Worm (Caenorhabditis elegans) whole organism, young adult: Measurements from ENCODE around the gene gst-44.

Source experiments
- F52B5.7 ChIP-seq: sonication (generic microtip); optimal IDR thresholded peaks from 2 replicates; lab custom pipeline; 2016; ENCODE audit warnings: mild to moderate bottlenecking, missing genetic modification characterization, missing compliant biosample characterization
- lir-1 ChIP-seq: fragments of 200-800 bp; sonication (Bioruptor generic); conservative IDR thresholded peaks from 2 replicates; pipeline ENCODE4 v1.3.6; 2022; ENCODE audit warnings: missing genetic modification reagents, missing genetic modification characterization, missing compliant biosample characterization
- nfya-1 ChIP-seq: sonication (generic microtip); optimal IDR thresholded peaks from 2 replicates; lab custom pipeline; 2017; ENCODE audit warnings: antibody characterized with exemption, missing compliant biosample characterization, missing genetic modification characterization, borderline replicate concordance; ENCODE audit not compliant: insufficient read depth
- zim-3 ChIP-seq: sonication (generic microtip); optimal IDR thresholded peaks from 2 replicates; lab custom pipeline; 2017; ENCODE audit warnings: mild to moderate bottlenecking, missing genetic modification characterization, moderate library complexity, missing compliant biosample characterization

DNA sequence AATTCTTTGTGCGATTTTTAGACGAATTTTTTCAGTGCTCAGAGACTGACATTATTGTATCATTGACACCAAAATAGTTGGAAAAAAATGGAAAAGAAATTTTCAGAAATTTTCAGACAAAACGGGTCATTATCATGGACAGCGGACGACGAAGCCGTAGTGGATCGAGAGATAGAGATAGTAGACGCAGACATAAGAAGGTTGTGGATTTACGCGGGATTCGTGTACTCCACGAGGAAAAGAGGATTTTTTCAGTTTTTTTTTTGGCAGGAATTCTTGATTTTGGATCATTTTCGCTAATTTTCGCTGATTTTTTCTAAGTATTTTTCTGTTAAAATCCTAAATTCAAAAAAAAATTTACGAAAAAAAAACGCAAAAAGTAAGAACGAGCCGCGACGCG, 23.1 kb upstream of the gst-44 start, which contains the start of gene W08G11.3:
- TF ChIP-seq lir-1 (no peak), nfya-1 (tag; lab: Kevin White, UChicago) (no peak), zim-3 (no peak), F52B5.7 (tag; lab: Kevin White, UChicago) (no peak)
